Worm (Caenorhabditis elegans): ENCODE measurements around the gene K08D12.8.

ce11 chrIV:1739366-1740104, 13.5 kb downstream of the K08D12.8 start:
- TF ChIP-seq flt-1 (GFP tag; IDR thresholded peaks at IDR 0.05): no peak
- TF ChIP-seq tab-1 (GFP tag; IDR thresholded peaks at IDR 0.05): no peak
- no peak for TF ChIP-seq ztf-23 (GFP tag; IDR thresholded peaks at IDR 0.05)

Data from whole organism, midembryonic.